Fruit fly (Drosophila melanogaster) whole organism, embryonic: ENCODE results near the gene CG31886.

Source experiments
- Adf1 ChIP-seq: fragments of 200-800 bp; sonication (Bioruptor generic); IDR thresholded peaks from 2 replicates; pipeline ENCODE4 v1.3.6; 2022; ENCODE audit warnings: missing biosample characterization, missing genetic modification characterization
- CG12104 ChIP-seq: fragments of 200-800 bp; sonication (Bioruptor generic); optimal IDR thresholded peaks from 3 replicates; lab custom pipeline; 2016; ENCODE audit warnings: missing biosample characterization, missing genetic modification characterization
- CG12391 ChIP-seq: fragments of 200-800 bp; sonication (Bioruptor generic); optimal IDR thresholded peaks from 3 replicates; lab custom pipeline; 2018; ENCODE audit warnings: missing biosample characterization, mild to moderate bottlenecking, missing genetic modification characterization, moderate library complexity
- CG14441 ChIP-seq: fragments of 200-800 bp; sonication (Bioruptor generic); IDR thresholded peaks from 2 replicates; pipeline ENCODE4 v1.3.6; 2022; ENCODE audit warnings: missing biosample characterization, missing genetic modification characterization
- CG15011 ChIP-seq: fragments of 200-800 bp; sonication (Bioruptor generic); optimal IDR thresholded peaks from 3 replicates; lab custom pipeline; 2018; ENCODE audit warnings: missing biosample characterization, mild to moderate bottlenecking, missing genetic modification characterization
- CG15269 ChIP-seq: fragments of 200-800 bp; sonication (Bioruptor generic); optimal IDR thresholded peaks from 2 replicates; lab custom pipeline; 2018; ENCODE audit warnings: missing biosample characterization, mild to moderate bottlenecking, missing genetic modification characterization, moderate library complexity
- CG15514 ChIP-seq: fragments of 200-800 bp; sonication (Bioruptor generic); optimal IDR thresholded peaks from 3 replicates; lab custom pipeline; 2017; ENCODE audit warnings: missing biosample characterization, missing genetic modification characterization, mild to moderate bottlenecking, moderate library complexity, missing genetic modification reagents
- CG16779 ChIP-seq: fragments of 200-800 bp; sonication (Bioruptor generic); IDR thresholded peaks from 2 replicates; pipeline ENCODE4 v1.3.6; 2022; ENCODE audit warnings: missing biosample characterization, missing genetic modification characterization
- CG16813 ChIP-seq: fragments of 200-800 bp; sonication (Bioruptor generic); IDR thresholded peaks from 3 replicates; pipeline ENCODE4 v1.3.6; 2022; ENCODE audit warnings: missing biosample characterization, missing genetic modification characterization; ENCODE audit not compliant: partially characterized antibody
- CG17802 ChIP-seq: fragments of 200-800 bp; sonication (Bioruptor generic); optimal IDR thresholded peaks from 2 replicates; lab custom pipeline; 2018; ENCODE audit warnings: missing biosample characterization, mild to moderate bottlenecking, missing genetic modification characterization, moderate library complexity
- CG1832 ChIP-seq: fragments of 200-800 bp; sonication (Bioruptor generic); optimal IDR thresholded peaks from 2 replicates; lab custom pipeline; 2017; ENCODE audit warnings: missing biosample characterization, mild to moderate bottlenecking, missing genetic modification characterization, inconsistent platforms
- CG18764 ChIP-seq: fragments of 200-800 bp; sonication (Bioruptor generic); optimal IDR thresholded peaks from 3 replicates; lab custom pipeline; 2016; ENCODE audit warnings: missing biosample characterization, missing genetic modification characterization
- CG2116 ChIP-seq: fragments of 200-800 bp; sonication (Bioruptor generic); optimal IDR thresholded peaks from 3 replicates; lab custom pipeline; 2018; ENCODE audit warnings: missing biosample characterization, mild to moderate bottlenecking, missing genetic modification characterization
- CG34376 ChIP-seq: fragments of 200-800 bp; sonication (Bioruptor generic); optimal IDR thresholded peaks from 2 replicates; lab custom pipeline; 2018; ENCODE audit warnings: missing biosample characterization, mild to moderate bottlenecking, missing genetic modification characterization
- CG4360 ChIP-seq: fragments of 200-800 bp; sonication (Bioruptor generic); IDR thresholded peaks from 2 replicates; pipeline ENCODE4 v1.3.6; 2022; ENCODE audit warnings: missing biosample characterization, missing genetic modification characterization
- CG4424 ChIP-seq: fragments of 200-800 bp; sonication (Bioruptor generic); optimal IDR thresholded peaks from 3 replicates; lab custom pipeline; 2016; ENCODE audit warnings: missing biosample characterization, missing genetic modification characterization
- CG4707 ChIP-seq: fragments of 200-800 bp; sonication (Bioruptor generic); optimal IDR thresholded peaks from 2 replicates; lab custom pipeline; 2018; ENCODE audit warnings: missing biosample characterization, mild to moderate bottlenecking, missing genetic modification characterization, moderate library complexity
- CG5245 ChIP-seq: fragments of 200-800 bp; sonication (Bioruptor generic); optimal IDR thresholded peaks from 3 replicates; lab custom pipeline; 2016; ENCODE audit warnings: missing biosample characterization, missing genetic modification characterization
- CG6683 ChIP-seq: fragments of 200-800 bp; sonication (Bioruptor generic); optimal IDR thresholded peaks from 2 replicates; lab custom pipeline; 2017; ENCODE audit warnings: missing biosample characterization, mild to moderate bottlenecking, missing genetic modification characterization, missing genetic modification reagents
- CG7357 ChIP-seq: fragments of 200-800 bp; sonication (Bioruptor generic); IDR thresholded peaks from 3 replicates; pipeline ENCODE4 v1.3.6; 2022; ENCODE audit warnings: missing biosample characterization, missing genetic modification characterization
- CG8478 ChIP-seq: fragments of >200 bp; optimal IDR thresholded peaks from 2 replicates; lab custom pipeline; 2018
- CG8944 ChIP-seq: fragments of 200-800 bp; sonication (Bioruptor generic); optimal IDR thresholded peaks from 3 replicates; lab custom pipeline; 2016; ENCODE audit warnings: missing biosample characterization, missing genetic modification characterization
- Dip3 ChIP-seq: fragments of 200-800 bp; sonication (Bioruptor generic); optimal IDR thresholded peaks from 3 replicates; lab custom pipeline; 2016; ENCODE audit warnings: missing biosample characterization, missing genetic modification characterization
- Dref ChIP-seq: fragments of 200-800 bp; sonication (Bioruptor generic); IDR thresholded peaks from 2 replicates; pipeline ENCODE4 v1.3.6; 2022; ENCODE audit warnings: missing biosample characterization, missing genetic modification characterization
- HLH3B ChIP-seq: fragments of 200-800 bp; sonication (Bioruptor generic); IDR thresholded peaks from 2 replicates; pipeline ENCODE4 v1.3.6; 2022; ENCODE audit warnings: missing biosample characterization, missing genetic modification characterization
- HLH54F ChIP-seq: fragments of 200-800 bp; sonication (Bioruptor generic); optimal IDR thresholded peaks from 3 replicates; lab custom pipeline; 2016; ENCODE audit warnings: missing biosample characterization, missing genetic modification characterization
- Meics ChIP-seq: fragments of 200-800 bp; sonication (Bioruptor generic); optimal IDR thresholded peaks from 2 replicates; lab custom pipeline; 2017; ENCODE audit warnings: missing biosample characterization, mild to moderate bottlenecking, missing genetic modification characterization
- NC2β ChIP-seq: fragments of 200-800 bp; sonication (Bioruptor generic); optimal IDR thresholded peaks from 2 replicates; lab custom pipeline; 2016; ENCODE audit warnings: missing biosample characterization, missing genetic modification characterization
- NK7.1 ChIP-seq: fragments of 200-800 bp; sonication (Bioruptor generic); optimal IDR thresholded peaks from 3 replicates; lab custom pipeline; 2016; ENCODE audit warnings: missing biosample characterization, missing genetic modification characterization
- Oaz ChIP-seq: fragments of 200-800 bp; sonication (Bioruptor generic); IDR thresholded peaks from 2 replicates; pipeline ENCODE4 v1.3.6; 2022; ENCODE audit warnings: missing biosample characterization, missing genetic modification characterization
- Sin3A ChIP-seq: fragments of >200 bp; optimal IDR thresholded peaks from 2 replicates; lab custom pipeline; 2018
- Taf1 ChIP-seq: fragments of 200-800 bp; sonication (Bioruptor generic); IDR thresholded peaks from 2 replicates; pipeline ENCODE4 v1.3.6; 2022; ENCODE audit warnings: missing biosample characterization, missing genetic modification characterization
- ab ChIP-seq: fragments of 200-800 bp; sonication (Bioruptor generic); optimal IDR thresholded peaks from 2 replicates; lab custom pipeline; 2016; ENCODE audit warnings: missing biosample characterization, missing genetic modification characterization
- bcd ChIP-seq: fragments of 200-800 bp; sonication (Bioruptor generic); optimal IDR thresholded peaks from 2 replicates; lab custom pipeline; 2017; ENCODE audit warnings: missing biosample characterization, mild to moderate bottlenecking, missing genetic modification characterization
- cato ChIP-seq: fragments of 200-800 bp; sonication (Bioruptor generic); optimal IDR thresholded peaks from 2 replicates; lab custom pipeline; 2016; ENCODE audit warnings: missing biosample characterization, missing genetic modification characterization, borderline replicate concordance
- caup ChIP-seq: fragments of 200-800 bp; sonication (Bioruptor generic); optimal IDR thresholded peaks from 3 replicates; lab custom pipeline; 2017; ENCODE audit warnings: missing biosample characterization, mild to moderate bottlenecking, missing genetic modification characterization, moderate library complexity; ENCODE audit not compliant: severe bottlenecking
- chif ChIP-seq, 2 experiments: fragments of 200-800 bp; sonication (Bioruptor generic); optimal IDR thresholded peaks; 3 replicates each; lab custom pipeline; 2016; ENCODE audit warnings: missing biosample characterization in 2 of 2, missing genetic modification characterization in 2 of 2
- cwo ChIP-seq: fragments of 200-800 bp; sonication (Bioruptor generic); optimal IDR thresholded peaks from 3 replicates; lab custom pipeline; 2017; ENCODE audit warnings: missing biosample characterization, missing genetic modification characterization, mild to moderate bottlenecking, moderate library complexity, missing genetic modification reagents
- da ChIP-seq: fragments of 200-800 bp; sonication (Bioruptor generic); optimal IDR thresholded peaks from 2 replicates; lab custom pipeline; 2016; ENCODE audit warnings: missing biosample characterization, missing genetic modification characterization
- ems ChIP-seq: fragments of 200-800 bp; sonication (Bioruptor generic); optimal IDR thresholded peaks from 3 replicates; lab custom pipeline; 2016; ENCODE audit warnings: missing biosample characterization, missing genetic modification characterization
- fd96Cb ChIP-seq: fragments of 200-800 bp; sonication (Bioruptor generic); optimal IDR thresholded peaks from 2 replicates; lab custom pipeline; 2018; ENCODE audit warnings: missing biosample characterization, mild to moderate bottlenecking, missing genetic modification characterization, moderate library complexity
- ham ChIP-seq: fragments of 200-800 bp; sonication (Bioruptor generic); IDR thresholded peaks from 2 replicates; pipeline ENCODE4 v1.3.6; 2022; ENCODE audit warnings: missing biosample characterization, missing genetic modification characterization
- her ChIP-seq: fragments of 200-800 bp; sonication (Bioruptor generic); optimal IDR thresholded peaks from 2 replicates; lab custom pipeline; 2016; ENCODE audit warnings: missing biosample characterization, missing genetic modification characterization
- klu ChIP-seq: fragments of 200-800 bp; sonication (Bioruptor generic); IDR thresholded peaks from 2 replicates; pipeline ENCODE4 v1.3.6; 2022; ENCODE audit warnings: missing biosample characterization, missing genetic modification characterization
- lbe ChIP-seq: fragments of 200-800 bp; sonication (Bioruptor generic); optimal IDR thresholded peaks from 2 replicates; lab custom pipeline; 2016; ENCODE audit warnings: missing biosample characterization, mild to moderate bottlenecking, missing genetic modification characterization
- lmd ChIP-seq: fragments of 200-800 bp; sonication (Bioruptor generic); IDR thresholded peaks from 2 replicates; pipeline ENCODE4 v1.3.6; 2022; ENCODE audit warnings: missing biosample characterization, missing genetic modification characterization
- nau ChIP-seq: fragments of 200-800 bp; sonication (Bioruptor generic); optimal IDR thresholded peaks from 3 replicates; lab custom pipeline; 2017; ENCODE audit warnings: missing biosample characterization, mild to moderate bottlenecking, missing genetic modification characterization, missing genetic modification reagents
- psq ChIP-seq: fragments of 200-800 bp; sonication (Bioruptor generic); optimal IDR thresholded peaks from 2 replicates; lab custom pipeline; 2017; ENCODE audit warnings: missing biosample characterization, missing genetic modification characterization
- salm ChIP-seq: fragments of 200-800 bp; sonication (Bioruptor generic); optimal IDR thresholded peaks from 2 replicates; lab custom pipeline; 2018; ENCODE audit warnings: missing biosample characterization, mild to moderate bottlenecking, missing genetic modification characterization
- sima ChIP-seq: fragments of 200-800 bp; sonication (Bioruptor generic); optimal IDR thresholded peaks from 2 replicates; lab custom pipeline; 2016; ENCODE audit warnings: missing biosample characterization, missing genetic modification characterization
- sob ChIP-seq: fragments of 200-800 bp; sonication (Bioruptor generic); IDR thresholded peaks from 2 replicates; pipeline ENCODE4 v1.3.6; 2022; ENCODE audit warnings: missing biosample characterization, missing genetic modification characterization

CG31886 gene

DNA sequence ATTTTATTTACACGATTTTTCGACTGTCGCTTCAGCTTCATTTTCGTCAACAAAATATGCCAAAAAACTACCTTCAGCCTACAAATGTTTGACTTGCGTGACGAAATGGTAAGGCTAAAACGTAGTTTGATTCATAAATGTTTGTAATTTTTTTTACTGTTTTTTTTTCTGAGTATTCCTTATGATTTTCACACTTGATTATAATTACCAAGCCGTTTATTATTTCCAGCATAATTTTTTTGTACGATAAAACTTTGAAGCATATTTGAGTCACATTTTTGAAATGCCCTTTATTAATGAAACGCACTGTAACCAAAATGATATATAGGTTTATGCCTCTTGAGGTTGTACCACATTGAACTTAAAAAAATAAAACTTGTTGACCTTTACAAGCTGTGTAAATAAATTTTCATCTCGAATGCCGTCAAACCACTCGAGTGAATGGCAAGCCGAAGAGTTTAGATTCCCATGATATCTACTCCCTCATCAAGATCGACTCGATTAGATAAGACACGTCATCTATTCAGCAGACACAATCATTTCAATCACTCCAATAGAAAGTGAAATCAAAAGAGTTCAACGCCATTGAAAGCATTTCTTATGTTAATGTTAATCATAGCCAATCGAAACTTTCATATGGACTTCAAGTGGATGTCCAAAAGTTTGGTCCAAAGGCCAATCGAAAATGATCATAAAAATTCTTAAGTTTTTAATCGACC is 23.9 kb upstream of the CG31886 start (continued):
- TF ChIP-seq CG6683 (GFP tag; lab: Kevin White, UChicago) (peak; percentile 4), CG7357 (GFP tag; lab: Robert Waterston, UW) (peak; percentile 42; the same call in 1 of the 3 replicates), Meics (GFP tag; lab: Kevin White, UChicago) (peak; percentile 69), HLH54F (GFP tag; lab: Kevin White, UChicago) (peak; percentile 12), CG4360 (GFP tag; lab: Robert Waterston, UW) (no peak), CG8944 (GFP tag; lab: Kevin White, UChicago) (peak; percentile 13), Adf1 (GFP tag; lab: Robert Waterston, UW) (no peak), NC2β (GFP tag; lab: Kevin White, UChicago) (no peak), fd96Cb (tag; lab: Kevin White, UChicago) (peak; percentile 41), her (no peak), CG12104 (GFP tag; lab: Kevin White, UChicago) (peak; percentile 11), klu (GFP tag; lab: Robert Waterston, UW) (no peak), ham (GFP tag; lab: Robert Waterston, UW) (no peak), bcd (GFP tag; lab: Kevin White, UChicago) (no peak), lmd (GFP tag; lab: Robert Waterston, UW) (peak; percentile 62; the same call in 1 of the 2 replicates), sob (peak; percentile 47; the same call in 1 of the 2 replicates), caup (GFP tag; lab: Kevin White, UChicago) (peak; percentile 27), CG15269 (tag; lab: Kevin White, UChicago) (peak; percentile 85), CG18764 (GFP tag; lab: Kevin White, UChicago) (no peak), Oaz (GFP tag; lab: Robert Waterston, UW) (no peak), CG2116 (GFP tag; lab: Kevin White, UChicago) (no peak), Taf1 (GFP tag; lab: Robert Waterston, UW) (no peak), CG16779 (GFP tag; lab: Robert Waterston, UW) (no peak), HLH3B (GFP tag; lab: Robert Waterston, UW) (peak; percentile 54; the same call in 1 of the 2 replicates), Sin3A (lab: Kevin White, UChicago) (no peak), CG15011 (GFP tag; lab: Kevin White, UChicago) (peak; percentile 17), CG14441 (no peak; the same call in 1 of the 2 replicates), CG15514 (GFP tag; lab: Kevin White, UChicago) (peak; percentile 7), ems (peak; percentile 21), CG8478 (no peak), da (GFP tag; lab: Kevin White, UChicago) (no peak), CG1832 (GFP tag; lab: Kevin White, UChicago) (no peak), NK7.1 (GFP tag; lab: Kevin White, UChicago) (no peak), cato (GFP tag; lab: Kevin White, UChicago) (no peak), CG16813 (GFP tag; lab: Robert Waterston, UW) (no peak), Dref (GFP tag; lab: Robert Waterston, UW) (no peak), CG17802 (no peak), CG34376 (no peak), cwo (GFP tag; lab: Kevin White, UChicago) (peak; percentile 32), psq (no peak), lbe (GFP tag; lab: Kevin White, UChicago) (no peak), Dip3 (GFP tag; lab: Kevin White, UChicago) (no peak), CG4707 (GFP tag; lab: Kevin White, UChicago) (no peak), CG12391 (peak; percentile 53), nau (GFP tag; lab: Kevin White, UChicago) (no peak), ab (GFP tag; lab: Kevin White, UChicago) (no peak), sima (GFP tag; lab: Kevin White, UChicago) (no peak), salm (tag; lab: Kevin White, UChicago) (peak; percentile 40), CG5245 (GFP tag; lab: Kevin White, UChicago) (no peak), CG4424 (peak; percentile 36), chif (GFP tag; optimal IDR thresholded peaks at IDR 0.05; lab: Kevin White, UChicago) (peak in 1 of 2 experiments; percentile 43)
